Worm (Caenorhabditis elegans): ENCODE results near the gene uvs-1.
A peak's percentile ranks its signal among the peaks of the same experiment; 100 is the strongest.

uvs-1 gene

DNA sequence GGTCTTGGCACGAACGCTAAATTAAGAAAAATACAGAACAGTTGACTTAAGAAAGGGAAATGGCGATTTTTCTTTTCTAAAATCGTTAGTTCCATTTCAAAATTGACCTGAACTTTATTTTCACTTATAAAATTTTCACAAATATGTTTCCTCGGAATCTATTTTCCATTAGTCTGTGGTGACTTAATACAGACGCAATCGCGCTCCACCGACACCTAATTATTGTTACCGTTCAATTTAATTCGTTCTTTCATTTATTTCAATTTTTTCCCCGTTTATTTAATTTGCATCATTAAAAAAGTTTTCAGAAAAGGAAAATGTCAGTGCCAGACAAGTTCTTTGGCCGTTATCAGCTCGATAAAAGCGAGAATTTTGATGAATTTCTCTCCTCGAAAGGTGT, 16.3 kb upstream of the uvs-1 start, which contains the start of gene lbp-4:
Gene lbp-4, plus strand, starts transcription at position 309 of the 400 bp plus-strand sequence.
- TF ChIP-seq ZK185.1 (tag; optimal IDR thresholded peaks at IDR 0.05; ENCODE audit: poor library complexity, severe bottlenecking) (peak; percentile 24), ceh-100 (GFP tag; IDR thresholded peaks at IDR 0.05) (peak; percentile 92), attf-5 (GFP tag; optimal IDR thresholded peaks at IDR 0.05) (peak; percentile 55), nhr-80 (tag; optimal IDR thresholded peaks at IDR 0.05) (peak; percentile 74), mcd-1 (GFP tag; IDR thresholded peaks at IDR 0.05) (peak; percentile 65; the same call in 1 of the 2 replicates), F23B12.7 (tag; optimal IDR thresholded peaks at IDR 0.05; ENCODE audit: insufficient read depth) (peak; percentile 74), ceh-27 (GFP tag; optimal IDR thresholded peaks at IDR 0.05) (peak; percentile 15), zim-3 (tag; optimal IDR thresholded peaks at IDR 0.05) (no peak), cebp-1 (GFP tag; IDR thresholded peaks at IDR 0.05) (no peak), cebp-1 (tag; optimal IDR thresholded peaks at IDR 0.05) (no peak), lsl-1 (GFP tag; optimal IDR thresholded peaks at IDR 0.05) (peak; percentile 30)

DNA sequence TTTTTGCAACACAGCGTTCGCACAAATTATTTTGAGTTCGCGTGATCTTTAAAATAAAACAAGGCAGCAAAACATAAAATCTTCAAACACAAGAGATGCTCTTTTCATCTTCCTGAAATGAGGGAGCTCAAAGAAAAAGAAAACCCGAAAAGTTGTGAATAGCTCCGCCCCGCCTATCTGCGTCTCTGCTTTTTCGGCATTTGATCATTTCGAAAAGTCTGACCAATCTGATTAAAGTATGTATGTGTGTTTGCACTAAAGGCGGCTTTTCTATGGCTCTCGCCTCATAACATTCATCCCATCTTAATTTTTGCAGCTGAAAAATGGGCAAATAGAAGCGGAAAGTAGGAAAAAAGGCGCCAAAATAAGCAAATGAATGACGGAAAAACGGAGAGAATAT, 15.6 kb upstream of the uvs-1 start:
- TF ChIP-seq zfh-2 (GFP tag; conservative IDR thresholded peaks at IDR 0.05) (no peak), hsf-1 (GFP tag; IDR thresholded peaks at IDR 0.05) (no peak), athp-1 (tag; optimal IDR thresholded peaks at IDR 0.05) (no peak), unc-130 (GFP tag; optimal IDR thresholded peaks at IDR 0.05) (no peak), repo-1 (tag; optimal IDR thresholded peaks at IDR 0.05) (no peak), ekl-4 (GFP tag; IDR thresholded peaks at IDR 0.05) (no peak), him-1 (tag; optimal IDR thresholded peaks at IDR 0.05) (no peak), ztf-6 (GFP tag; IDR thresholded peaks at IDR 0.05) (no peak), hlh-12 (tag; optimal IDR thresholded peaks at IDR 0.05) (no peak), F33H1.4 (GFP tag; IDR thresholded peaks at IDR 0.05) (no peak), F57A8.1 (GFP tag; optimal IDR thresholded peaks at IDR 0.05) (no peak), nhr-80 (tag; optimal IDR thresholded peaks at IDR 0.05) (no peak), nhr-27 (tag; optimal IDR thresholded peaks at IDR 0.05) (no peak), rpc-1 (optimal IDR thresholded peaks at IDR 0.05) (no peak), rpc-1 (tag; optimal IDR thresholded peaks at IDR 0.05) (no peak), die-1 (tag; optimal IDR thresholded peaks at IDR 0.05) (no peak), nfya-2 (GFP tag; IDR thresholded peaks at IDR 0.05) (no peak), nhr-90 (tag; optimal IDR thresholded peaks at IDR 0.05) (no peak)

- TF ChIP-seq tlf-1 (GFP tag; optimal IDR thresholded peaks at IDR 0.05) (no peak), attf-6 (GFP tag; IDR thresholded peaks at IDR 0.05) (no peak), hsf-1 (GFP tag; IDR thresholded peaks at IDR 0.05) (no peak)
Observed at ce11 chrV:7816486-7816885, 12.5 kb upstream of the uvs-1 start.

DNA sequence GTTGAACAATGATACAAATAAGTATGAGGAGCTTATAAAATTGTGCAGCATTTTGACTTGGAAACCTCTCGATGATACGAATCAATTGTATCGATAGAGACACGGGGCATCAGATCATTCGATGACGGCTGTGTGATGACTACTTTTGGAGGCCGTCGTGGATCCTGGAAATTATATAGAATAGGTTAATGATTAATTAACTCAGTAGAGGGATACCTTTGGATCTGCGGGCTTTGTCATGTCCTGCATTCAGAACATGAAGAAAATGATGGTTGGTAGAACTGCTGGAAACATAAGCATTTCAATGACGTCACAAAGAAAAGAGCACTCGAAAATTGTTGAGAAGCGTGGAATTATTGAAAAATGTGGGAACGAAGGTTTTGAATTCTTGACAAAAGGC, 10.6 kb upstream of the uvs-1 start, which contains the start of gene ZK742.6:
Gene ZK742.6, minus strand, starts transcription at position 342 of the 400 bp plus-strand sequence.
- no peak for TF ChIP-seq egl-18 (GFP tag; IDR thresholded peaks at IDR 0.05)
- no peak for TF ChIP-seq C17E4.6 (GFP tag; IDR thresholded peaks at IDR 0.05)
- TF ChIP-seq ceh-27 (GFP tag; optimal IDR thresholded peaks at IDR 0.05) = no peak
- peak; percentile 34 for TF ChIP-seq lin-54 (GFP tag; optimal IDR thresholded peaks at IDR 0.05)
- TF ChIP-seq akir-1 (GFP tag; optimal IDR thresholded peaks at IDR 0.05) = no peak
- no peak for TF ChIP-seq F39B2.1 (GFP tag; IDR thresholded peaks at IDR 0.05)
- TF ChIP-seq lsy-27 (tag; optimal IDR thresholded peaks at IDR 0.05; ENCODE audit: borderline replicate concordance, insufficient read depth) = no peak
- TF ChIP-seq dpl-1 (GFP tag; optimal IDR thresholded peaks at IDR 0.05) = no peak
- no peak for TF ChIP-seq T26A5.8 (tag; optimal IDR thresholded peaks at IDR 0.05)
- TF ChIP-seq ztf-28 (GFP tag; IDR thresholded peaks at IDR 0.05) = no peak
- peak; percentile 66 for TF ChIP-seq ekl-4 (GFP tag; IDR thresholded peaks at IDR 0.05)
- peak; percentile 71 for TF ChIP-seq him-1 (tag; optimal IDR thresholded peaks at IDR 0.05)
- TF ChIP-seq rcor-1 (GFP tag; IDR thresholded peaks at IDR 0.05) = no peak
- peak; percentile 57 for TF ChIP-seq B0336.3 (GFP tag; IDR thresholded peaks at IDR 0.05)
- TF ChIP-seq madf-3 (GFP tag; IDR thresholded peaks at IDR 0.05) = no peak
- no peak for TF ChIP-seq bed-1 (GFP tag; IDR thresholded peaks at IDR 0.05)
- no peak for TF ChIP-seq F55B11.4 (tag; optimal IDR thresholded peaks at IDR 0.05; ENCODE audit: borderline replicate concordance, insufficient read depth)
- TF ChIP-seq athp-1 (tag; optimal IDR thresholded peaks at IDR 0.05) = peak; percentile 8
- TF ChIP-seq pha-4 (tag; optimal IDR thresholded peaks at IDR 0.05) = no peak
- no peak for TF ChIP-seq aptf-3 (GFP tag; IDR thresholded peaks at IDR 0.05)
